Fruit fly (Drosophila melanogaster) whole organism, embryonic: ENCODE results near the gene CaBP1.
A peak's percentile ranks its signal among the peaks of the same experiment; 100 is the strongest.

Experiments
- B-H1 ChIP-seq: fragments of 200-800 bp; sonication (Bioruptor generic); IDR thresholded peaks from 3 replicates; pipeline ENCODE4 v1.3.6; 2022; ENCODE audit warnings: missing biosample characterization, missing genetic modification characterization
- Bgb ChIP-seq: fragments of 200-800 bp; sonication (Bioruptor generic); IDR thresholded peaks from 2 replicates; pipeline ENCODE4 v1.3.6; 2022; ENCODE audit warnings: missing biosample characterization, missing genetic modification characterization; ENCODE audit not compliant: partially characterized antibody
- BtbVII ChIP-seq: fragments of 200-800 bp; sonication (Bioruptor generic); optimal IDR thresholded peaks from 3 replicates; lab custom pipeline; 2017; ENCODE audit warnings: missing biosample characterization, mild to moderate bottlenecking, missing genetic modification characterization
- CG10321 ChIP-seq: fragments of 200-800 bp; sonication (Bioruptor generic); IDR thresholded peaks from 2 replicates; pipeline ENCODE4 v1.3.6; 2022; ENCODE audit warnings: missing biosample characterization, missing genetic modification characterization
- CG11093 ChIP-seq: fragments of 200-800 bp; sonication (Bioruptor generic); IDR thresholded peaks from 3 replicates; pipeline ENCODE4 v1.3.6; 2022; ENCODE audit warnings: missing biosample characterization, missing genetic modification characterization
- CG12744 ChIP-seq: fragments of 200-800 bp; sonication (Bioruptor generic); optimal IDR thresholded peaks from 2 replicates; lab custom pipeline; 2016; ENCODE audit warnings: missing biosample characterization, missing genetic modification characterization
- CG17359 ChIP-seq: fragments of 200-800 bp; sonication (Bioruptor generic); optimal IDR thresholded peaks from 3 replicates; lab custom pipeline; 2018; ENCODE audit warnings: missing biosample characterization, mild to moderate bottlenecking, missing genetic modification characterization, moderate library complexity
- CG1832 ChIP-seq: fragments of 200-800 bp; sonication (Bioruptor generic); optimal IDR thresholded peaks from 2 replicates; lab custom pipeline; 2017; ENCODE audit warnings: missing biosample characterization, mild to moderate bottlenecking, missing genetic modification characterization, inconsistent platforms
- CG2678 ChIP-seq: fragments of 200-800 bp; sonication (Bioruptor generic); optimal IDR thresholded peaks from 3 replicates; lab custom pipeline; 2019; ENCODE audit warnings: missing biosample characterization, mild to moderate bottlenecking, missing genetic modification characterization, moderate library complexity
- CG30020 ChIP-seq: fragments of 200-800 bp; optimal IDR thresholded peaks from 2 replicates; lab custom pipeline; 2019; ENCODE audit warnings: missing biosample characterization, mild to moderate bottlenecking, missing genetic modification characterization, moderate library complexity
- CG3065 ChIP-seq: fragments of 200-800 bp; sonication (Bioruptor generic); optimal IDR thresholded peaks from 2 replicates; lab custom pipeline; 2016; ENCODE audit warnings: missing biosample characterization, missing genetic modification characterization
- CG31388 ChIP-seq: fragments of 200-800 bp; sonication (Bioruptor generic); optimal IDR thresholded peaks from 2 replicates; lab custom pipeline; 2016; ENCODE audit warnings: missing biosample characterization, missing genetic modification characterization
- CG3407 ChIP-seq: fragments of 200-800 bp; sonication (Bioruptor generic); optimal IDR thresholded peaks from 2 replicates; lab custom pipeline; 2018; ENCODE audit warnings: missing biosample characterization, mild to moderate bottlenecking, missing genetic modification characterization
- CG4707 ChIP-seq: fragments of 200-800 bp; sonication (Bioruptor generic); optimal IDR thresholded peaks from 2 replicates; lab custom pipeline; 2018; ENCODE audit warnings: missing biosample characterization, mild to moderate bottlenecking, missing genetic modification characterization, moderate library complexity
- CG5953 ChIP-seq: fragments of 200-800 bp; sonication (Bioruptor generic); IDR thresholded peaks from 2 replicates; pipeline ENCODE4 v1.3.6; 2022; ENCODE audit warnings: missing biosample characterization, missing genetic modification characterization
- E2f2 ChIP-seq: fragments of 200-800 bp; sonication (Bioruptor generic); IDR thresholded peaks from 2 replicates; pipeline ENCODE4 v1.3.6; 2022; ENCODE audit warnings: missing biosample characterization, missing genetic modification characterization
- Elba2 ChIP-seq: fragments of 200-800 bp; sonication (Bioruptor generic); optimal IDR thresholded peaks from 3 replicates; lab custom pipeline; 2016; ENCODE audit warnings: missing biosample characterization, missing genetic modification characterization
- HLH4C ChIP-seq: fragments of 200-800 bp; sonication (Bioruptor generic); IDR thresholded peaks from 3 replicates; pipeline ENCODE4 v1.3.6; 2022; ENCODE audit warnings: missing biosample characterization, missing genetic modification characterization; ENCODE audit not compliant: partially characterized antibody
- HmgD ChIP-seq: fragments of 200-800 bp; sonication (Bioruptor generic); optimal IDR thresholded peaks from 3 replicates; lab custom pipeline; 2016; ENCODE audit warnings: missing biosample characterization, missing genetic modification characterization
- Hmx ChIP-seq: fragments of 200-800 bp; sonication (Bioruptor generic); optimal IDR thresholded peaks from 2 replicates; lab custom pipeline; 2016; ENCODE audit warnings: missing biosample characterization, missing genetic modification characterization
- Jarid2 ChIP-seq: fragments of 200-800 bp; sonication (Bioruptor generic); optimal IDR thresholded peaks from 3 replicates; lab custom pipeline; 2017; ENCODE audit warnings: mild to moderate bottlenecking, missing biosample characterization, missing genetic modification reagents, missing genetic modification characterization
- MESR4 ChIP-seq: fragments of 200-800 bp; sonication (Bioruptor generic); optimal IDR thresholded peaks from 2 replicates; lab custom pipeline; 2018; ENCODE audit warnings: missing biosample characterization, mild to moderate bottlenecking, missing genetic modification characterization, moderate library complexity
- MTF-1 ChIP-seq: fragments of 200-800 bp; sonication (Bioruptor generic); optimal IDR thresholded peaks from 2 replicates; lab custom pipeline; 2018; ENCODE audit warnings: missing biosample characterization, mild to moderate bottlenecking, missing genetic modification characterization, borderline replicate concordance
- NC2α ChIP-seq: fragments of 200-800 bp; sonication (Bioruptor generic); optimal IDR thresholded peaks from 2 replicates; lab custom pipeline; 2016; ENCODE audit warnings: missing biosample characterization, missing genetic modification characterization
- Optix ChIP-seq: fragments of 200-800 bp; sonication (Bioruptor generic); IDR thresholded peaks from 3 replicates; pipeline ENCODE4 v1.3.6; 2022; ENCODE audit warnings: missing biosample characterization, missing genetic modification characterization
- Scr ChIP-seq: fragments of 200-800 bp; sonication (Bioruptor generic); IDR thresholded peaks from 2 replicates; pipeline ENCODE4 v1.3.6; 2022; ENCODE audit warnings: missing biosample characterization, missing genetic modification characterization; ENCODE audit not compliant: partially characterized antibody
- Sox102F ChIP-seq: fragments of 200-800 bp; sonication (Bioruptor generic); optimal IDR thresholded peaks from 2 replicates; lab custom pipeline; 2018; ENCODE audit warnings: missing biosample characterization, mild to moderate bottlenecking, missing genetic modification characterization, moderate library complexity
- TFAM ChIP-seq: fragments of 200-800 bp; sonication (Bioruptor generic); optimal IDR thresholded peaks from 2 replicates; lab custom pipeline; 2017; ENCODE audit warnings: missing biosample characterization, missing genetic modification characterization, inconsistent platforms
- Trl ChIP-seq, 3 experiments: fragments of >200 bp in 2 of 3; fragments of 200-800 bp in 1 of 3; sonication (Bioruptor generic) in 1 of 3; optimal IDR thresholded peaks; 2 replicates in 1 of 3; 3 replicates in 2 of 3; lab custom pipeline; 2016 to 2017; ENCODE audit warnings: missing biosample characterization in 1 of 3, missing genetic modification characterization in 1 of 3
- Vsx1 ChIP-seq: fragments of 200-800 bp; sonication (Bioruptor generic); optimal IDR thresholded peaks from 2 replicates; lab custom pipeline; 2017; ENCODE audit warnings: missing biosample characterization, mild to moderate bottlenecking, missing genetic modification characterization, missing genetic modification reagents
- Xrp1 ChIP-seq: fragments of 200-800 bp; sonication (Bioruptor generic); IDR thresholded peaks from 2 replicates; pipeline ENCODE4 v1.3.6; 2022; ENCODE audit warnings: missing biosample characterization, missing genetic modification characterization
- ap ChIP-seq: fragments of 200-800 bp; sonication (Bioruptor generic); IDR thresholded peaks from 2 replicates; pipeline ENCODE4 v1.3.6; 2022; ENCODE audit warnings: missing biosample characterization, missing genetic modification characterization
- bigmax ChIP-seq: fragments of 200-800 bp; sonication (Bioruptor generic); optimal IDR thresholded peaks from 2 replicates; lab custom pipeline; 2018; ENCODE audit warnings: missing biosample characterization, mild to moderate bottlenecking, missing genetic modification characterization
- dan ChIP-seq: fragments of 200-800 bp; sonication (Bioruptor generic); IDR thresholded peaks from 2 replicates; pipeline ENCODE4 v1.3.6; 2022; ENCODE audit warnings: missing biosample characterization, missing genetic modification characterization
- dpn ChIP-seq, 2 experiments: fragments of 200-800 bp; sonication (Bioruptor generic); optimal IDR thresholded peaks; 3 replicates each; lab custom pipeline; 2016; ENCODE audit warnings: missing biosample characterization in 2 of 2, missing genetic modification characterization in 2 of 2
- ems ChIP-seq: fragments of 200-800 bp; sonication (Bioruptor generic); optimal IDR thresholded peaks from 3 replicates; lab custom pipeline; 2016; ENCODE audit warnings: missing biosample characterization, missing genetic modification characterization
- en ChIP-seq: fragments of 200-800 bp; sonication (Bioruptor generic); optimal IDR thresholded peaks from 2 replicates; lab custom pipeline; 2016; ENCODE audit warnings: missing biosample characterization, missing genetic modification characterization
- gro ChIP-seq: fragments of 200-800 bp; sonication (Bioruptor generic); optimal IDR thresholded peaks from 2 replicates; lab custom pipeline; 2016; ENCODE audit warnings: missing biosample characterization, missing genetic modification characterization
- gsb-n ChIP-seq: fragments of 200-800 bp; sonication (Bioruptor generic); optimal IDR thresholded peaks from 3 replicates; lab custom pipeline; 2018; ENCODE audit warnings: missing biosample characterization, mild to moderate bottlenecking, missing genetic modification characterization
- hb ChIP-seq: fragments of 200-800 bp; sonication (Bioruptor generic); IDR thresholded peaks from 3 replicates; pipeline ENCODE4 v1.3.6; 2022; ENCODE audit warnings: missing biosample characterization, missing genetic modification characterization; ENCODE audit not compliant: partially characterized antibody
- maf-S ChIP-seq: fragments of 200-800 bp; sonication (Bioruptor generic); optimal IDR thresholded peaks from 2 replicates; lab custom pipeline; 2016; ENCODE audit warnings: missing biosample characterization, missing genetic modification characterization
- nmo ChIP-seq: fragments of 200-800 bp; sonication (Bioruptor generic); optimal IDR thresholded peaks from 2 replicates; lab custom pipeline; 2018; ENCODE audit warnings: missing biosample characterization, mild to moderate bottlenecking, missing genetic modification characterization, moderate library complexity
- otp ChIP-seq: fragments of 200-800 bp; sonication (Bioruptor generic); IDR thresholded peaks from 3 replicates; pipeline ENCODE4, ENCODE4 v1.3.6; 2022; ENCODE audit warnings: missing biosample characterization, missing genetic modification characterization
- run ChIP-seq: fragments of 200-800 bp; sonication (Bioruptor generic); optimal IDR thresholded peaks from 3 replicates; lab custom pipeline; 2018; ENCODE audit warnings: missing biosample characterization, mild to moderate bottlenecking, missing genetic modification characterization
- sob ChIP-seq: fragments of 200-800 bp; sonication (Bioruptor generic); IDR thresholded peaks from 2 replicates; pipeline ENCODE4 v1.3.6; 2022; ENCODE audit warnings: missing biosample characterization, missing genetic modification characterization
- zen ChIP-seq: fragments of 200-800 bp; sonication (Bioruptor generic); optimal IDR thresholded peaks from 3 replicates; lab custom pipeline; 2018; ENCODE audit warnings: missing biosample characterization, mild to moderate bottlenecking, missing genetic modification characterization, moderate library complexity
- zfh1 ChIP-seq: fragments of 200-800 bp; sonication (Bioruptor generic); IDR thresholded peaks from 3 replicates; pipeline ENCODE4 v1.3.6; 2022; ENCODE audit warnings: missing biosample characterization, missing genetic modification characterization
- zfh2 ChIP-seq: fragments of 200-800 bp; sonication (Bioruptor generic); optimal IDR thresholded peaks from 2 replicates; lab custom pipeline; 2016; ENCODE audit warnings: missing biosample characterization, missing genetic modification characterization

The CaBP1 gene

DNA sequence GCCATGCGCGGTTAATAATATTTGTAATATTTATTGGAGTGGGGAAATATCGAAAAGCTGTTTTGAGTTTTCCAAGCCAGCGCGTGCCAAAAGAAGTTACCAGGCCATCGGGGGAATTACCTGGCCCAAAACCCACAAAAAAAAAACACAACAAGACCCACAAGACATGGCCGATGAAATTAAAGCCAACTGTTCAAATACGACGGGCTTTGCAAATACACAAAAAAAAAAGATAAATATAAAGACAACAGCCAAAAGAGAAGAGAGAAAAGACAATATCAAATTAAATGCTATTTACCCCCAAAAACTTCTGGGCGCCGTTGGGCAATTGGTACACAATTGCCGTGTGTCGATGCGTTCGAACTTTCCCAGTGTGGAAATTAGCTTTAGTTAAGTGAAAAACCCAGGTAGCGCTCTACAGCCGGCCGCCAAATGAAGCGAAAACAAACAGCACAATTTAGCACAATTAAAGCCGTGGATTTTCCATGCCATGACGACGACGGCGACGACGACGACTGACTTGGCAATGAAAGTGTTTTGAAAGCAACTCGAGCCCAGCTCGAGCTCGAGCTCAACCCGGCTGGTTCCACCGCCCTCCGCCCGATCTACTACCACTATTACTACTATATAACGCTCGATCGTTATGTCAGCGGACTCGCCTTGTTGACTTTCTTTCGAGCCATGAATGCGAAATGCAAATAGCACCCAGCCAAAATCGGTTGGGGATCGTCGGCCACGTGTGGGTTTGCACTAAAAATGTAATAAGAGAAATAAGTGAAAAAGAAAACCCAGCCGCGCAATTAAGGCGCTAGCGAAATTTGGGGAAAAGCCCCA, 38.5 kb downstream of the CaBP1 start (continued):
- peak; percentile 34 for TF ChIP-seq en (GFP tag; lab: Kevin White, UChicago)
- TF ChIP-seq ap (GFP tag; lab: Robert Waterston, UW), result peak; percentile 11; the same call in 1 of the 2 replicates
- peak; percentile 61 for TF ChIP-seq CG3407 (GFP tag; lab: Kevin White, UChicago)
- 0 out of 2 replicates have a peak, but pooled peaks have one; percentile 19 for TF ChIP-seq E2f2 (GFP tag; lab: Robert Waterston, UW)
- no peak for TF ChIP-seq CG10321 (GFP tag; lab: Robert Waterston, UW)
- TF ChIP-seq CG31388 (GFP tag; lab: Kevin White, UChicago), result no peak
- no peak for TF ChIP-seq CG3065
- TF ChIP-seq CG5953, result peak; percentile 73
- peak; percentile 30; the same call in 1 of the 3 replicates for TF ChIP-seq B-H1 (GFP tag; lab: Robert Waterston, UW)
- TF ChIP-seq CG1832 (GFP tag; lab: Kevin White, UChicago), result no peak
- peak; percentile 70 for TF ChIP-seq MTF-1
- peak; percentile 36; the same call in 1 of the 3 replicates for TF ChIP-seq otp
- TF ChIP-seq CG12744 (GFP tag; lab: Kevin White, UChicago), result peak; percentile 34
- TF ChIP-seq Scr (GFP tag; lab: Robert Waterston, UW), result no peak
- no peak for TF ChIP-seq Sox102F
- peak; percentile 10 for TF ChIP-seq NC2α (GFP tag; lab: Kevin White, UChicago)
- TF ChIP-seq CG2678, result peak; percentile 64
- no peak for TF ChIP-seq Bgb (GFP tag; lab: Robert Waterston, UW)
- TF ChIP-seq Jarid2, result peak; percentile 13
- no peak for TF ChIP-seq Optix (GFP tag; lab: Robert Waterston, UW)
- peak; percentile 39 for TF ChIP-seq gro (GFP tag; lab: Kevin White, UChicago)
- TF ChIP-seq maf-S, result peak; percentile 12
- TF ChIP-seq ems (GFP tag; lab: Kevin White, UChicago), result no peak
- TF ChIP-seq nmo (GFP tag; lab: Kevin White, UChicago), result no peak
- no peak for TF ChIP-seq zfh2 (GFP tag; lab: Kevin White, UChicago)
- TF ChIP-seq CG11093 (GFP tag; lab: Robert Waterston, UW), result no peak
- no peak for TF ChIP-seq dan (GFP tag; lab: Robert Waterston, UW)
- no peak for TF ChIP-seq HmgD (GFP tag; lab: Kevin White, UChicago)
- TF ChIP-seq Elba2 (GFP tag; lab: Kevin White, UChicago), result no peak
- no peak for TF ChIP-seq hb (GFP tag; lab: Robert Waterston, UW)
- TF ChIP-seq sob (GFP tag; lab: Robert Waterston, UW), result peak; percentile 38; the same call in 1 of the 2 replicates
- no peak for TF ChIP-seq zen (tag; lab: Kevin White, UChicago)
- no peak for TF ChIP-seq HLH4C (GFP tag; lab: Robert Waterston, UW)
- peak; percentile 54 for TF ChIP-seq CG4707
- no peak for TF ChIP-seq MESR4 (GFP tag; lab: Kevin White, UChicago)
- no peak for TF ChIP-seq Hmx (GFP tag; lab: Kevin White, UChicago)
- TF ChIP-seq dpn (GFP tag; optimal IDR thresholded peaks at IDR 0.05; lab: Kevin White, UChicago), result peak; percentile 19 to 39
- peak; percentile 40 for TF ChIP-seq gsb-n (tag; lab: Kevin White, UChicago)
- TF ChIP-seq TFAM (GFP tag; lab: Kevin White, UChicago), result no peak
- TF ChIP-seq run (tag; lab: Kevin White, UChicago), result no peak
- TF ChIP-seq Vsx1 (GFP tag; lab: Kevin White, UChicago), result peak; percentile 77
- TF ChIP-seq BtbVII, result peak; percentile 63
- TF ChIP-seq Xrp1 (GFP tag; lab: Robert Waterston, UW), result peak; percentile 35; the same call in 1 of the 2 replicates
- no peak for TF ChIP-seq Trl (optimal IDR thresholded peaks at IDR 0.05; lab: Kevin White, UChicago)
- peak; percentile 64 for TF ChIP-seq Trl (GFP tag; optimal IDR thresholded peaks at IDR 0.05; lab: Kevin White, UChicago)
- peak; percentile 52 for TF ChIP-seq CG17359 (tag; lab: Kevin White, UChicago)
- TF ChIP-seq zfh1 (GFP tag; lab: Robert Waterston, UW), result 0 out of 3 replicates have a peak, but pooled peaks have one; percentile 11
- no peak for TF ChIP-seq CG30020 (tag; lab: Kevin White, UChicago)
- TF ChIP-seq bigmax, result no peak
